Comparison of ENCODE assay signal across 1 fruit fly cellular context in genomic region chrX:5678178-5678470, dm6.
TF ChIP-seq lines count a peak whose summit lies in the region.

No protein-coding gene starts in this region.

TF ChIP-seq in whole organism, embryonic, 481 proteins besides CTCF, POLR2A, EP300 and RAD21 (continued from another document):
- TF ChIP-seq CG10543 (GFP tag; optimal IDR thresholded peaks at IDR 0.05; lab: Kevin White, UChicago): peak; percentile 21
- no peak for TF ChIP-seq CG2678 (tag; optimal IDR thresholded peaks at IDR 0.05; lab: Kevin White, UChicago)
- no peak for TF ChIP-seq Dip3 (GFP tag; optimal IDR thresholded peaks at IDR 0.05; lab: Kevin White, UChicago)
- TF ChIP-seq ara (GFP tag; IDR thresholded peaks at IDR 0.05; lab: Robert Waterston, UW): peak; percentile 3; the same call in 1 of the 2 replicates
- TF ChIP-seq ham (GFP tag; IDR thresholded peaks at IDR 0.05; lab: Robert Waterston, UW): peak; percentile 2; the same call in 1 of the 2 replicates
- TF ChIP-seq CG31441 (GFP tag; IDR thresholded peaks at IDR 0.05; lab: Robert Waterston, UW): peak; percentile 9
- peak; percentile 18 for TF ChIP-seq Fer1 (GFP tag; optimal IDR thresholded peaks at IDR 0.05; lab: Kevin White, UChicago)
- TF ChIP-seq Rx (GFP tag; IDR thresholded peaks at IDR 0.05; lab: Robert Waterston, UW): no peak; the same call in 1 of the 2 replicates
- peak; percentile 31 for TF ChIP-seq HHEX (GFP tag; optimal IDR thresholded peaks at IDR 0.05; lab: Kevin White, UChicago)
- peak; percentile 2; the same call in 1 of the 2 replicates for TF ChIP-seq CG17612 (GFP tag; IDR thresholded peaks at IDR 0.05; lab: Robert Waterston, UW)
- peak; percentile 3 for TF ChIP-seq CG18619 (GFP tag; optimal IDR thresholded peaks at IDR 0.05; lab: Kevin White, UChicago)
- peak; percentile 48 for TF ChIP-seq Asciz (GFP tag; optimal IDR thresholded peaks at IDR 0.05; lab: Kevin White, UChicago)
- TF ChIP-seq CG9727 (GFP tag; optimal IDR thresholded peaks at IDR 0.05; lab: Kevin White, UChicago): peak; percentile 42
- TF ChIP-seq CG17361 (GFP tag; IDR thresholded peaks at IDR 0.05; lab: Robert Waterston, UW): peak; percentile 33; the same call in 1 of the 3 replicates
- TF ChIP-seq kni (GFP tag; optimal IDR thresholded peaks at IDR 0.05; lab: Kevin White, UChicago): peak; percentile 6
- no peak for TF ChIP-seq GATAe (GFP tag; conservative IDR thresholded peaks at IDR 0.05; lab: Robert Waterston, UW)
- peak; percentile 63 for TF ChIP-seq CG7556 (GFP tag; optimal IDR thresholded peaks at IDR 0.05; lab: Kevin White, UChicago)
- TF ChIP-seq CG13296 (GFP tag; optimal IDR thresholded peaks at IDR 0.05; lab: Kevin White, UChicago): peak; percentile 21
- peak; percentile 11 for TF ChIP-seq NC2β (GFP tag; optimal IDR thresholded peaks at IDR 0.05; lab: Kevin White, UChicago)
- peak; percentile 3; the same call in 1 of the 2 replicates for TF ChIP-seq CG14014 (GFP tag; IDR thresholded peaks at IDR 0.05; lab: Robert Waterston, UW)
